Fruit fly (Drosophila melanogaster) whole organism, embryonic: Measurements from ENCODE around the gene CG33120.

Experiments used
- B-H1 ChIP-seq: fragments of 200-800 bp; sonication (Bioruptor generic); IDR thresholded peaks from 3 replicates; pipeline ENCODE4 v1.3.6; 2022; ENCODE audit warnings: missing biosample characterization, missing genetic modification characterization
- CG12391 ChIP-seq: fragments of 200-800 bp; sonication (Bioruptor generic); optimal IDR thresholded peaks from 3 replicates; lab custom pipeline; 2018; ENCODE audit warnings: missing biosample characterization, mild to moderate bottlenecking, missing genetic modification characterization, moderate library complexity
- CG18599 ChIP-seq: fragments of 200-800 bp; sonication (Bioruptor generic); optimal IDR thresholded peaks from 3 replicates; lab custom pipeline; 2017; ENCODE audit warnings: missing biosample characterization, missing genetic modification characterization, mild to moderate bottlenecking, moderate library complexity, missing genetic modification reagents
- CG34422 ChIP-seq: fragments of 200-800 bp; sonication (Bioruptor generic); IDR thresholded peaks from 3 replicates; pipeline ENCODE4 v1.3.6; 2022; ENCODE audit warnings: missing biosample characterization, missing genetic modification characterization
- CG4328 ChIP-seq: fragments of 200-800 bp; sonication (Bioruptor generic); optimal IDR thresholded peaks from 3 replicates; lab custom pipeline; 2017; ENCODE audit warnings: missing biosample characterization, missing genetic modification reagents, missing genetic modification characterization
- CG4404 ChIP-seq: fragments of 200-800 bp; sonication (Bioruptor generic); IDR thresholded peaks from 2 replicates; pipeline ENCODE4 v1.3.6; 2022; ENCODE audit warnings: missing biosample characterization, missing genetic modification characterization
- CG9437 ChIP-seq: fragments of 200-800 bp; sonication (Bioruptor generic); optimal IDR thresholded peaks from 2 replicates; lab custom pipeline; 2018; ENCODE audit warnings: missing biosample characterization, mild to moderate bottlenecking, missing genetic modification characterization
- ara ChIP-seq: fragments of 200-800 bp; sonication (Bioruptor generic); IDR thresholded peaks from 2 replicates; pipeline ENCODE4 v1.3.6; 2022; ENCODE audit warnings: missing biosample characterization, missing genetic modification characterization
- dmrt11E ChIP-seq: fragments of 200-800 bp; sonication (Bioruptor generic); optimal IDR thresholded peaks from 3 replicates; lab custom pipeline; 2018; ENCODE audit warnings: missing biosample characterization, mild to moderate bottlenecking, missing genetic modification characterization, moderate library complexity
- gro ChIP-seq: fragments of 200-800 bp; sonication (Bioruptor generic); optimal IDR thresholded peaks from 2 replicates; lab custom pipeline; 2016; ENCODE audit warnings: missing biosample characterization, missing genetic modification characterization
- lab ChIP-seq: fragments of 200-800 bp; sonication (Bioruptor generic); optimal IDR thresholded peaks from 3 replicates; lab custom pipeline; 2017; ENCODE audit warnings: missing biosample characterization, missing genetic modification characterization, mild to moderate bottlenecking, moderate library complexity, missing genetic modification reagents
- usp ChIP-seq: fragments of >200 bp; optimal IDR thresholded peaks from 2 replicates; lab custom pipeline; 2017; ENCODE audit warnings: missing biosample characterization, missing genetic modification characterization
- vvl ChIP-seq: fragments of 200-800 bp; sonication (Bioruptor generic); IDR thresholded peaks from 2 replicates; pipeline ENCODE4 v1.3.6; 2022; ENCODE audit warnings: missing biosample characterization, missing genetic modification characterization
- z ChIP-seq: fragments of 200-800 bp; sonication (Bioruptor generic); IDR thresholded peaks from 3 replicates; pipeline ENCODE4 v1.3.6; 2022; ENCODE audit warnings: missing biosample characterization, missing genetic modification characterization

dm6 chr2L:18844479-18844878, at the start of gene CG33120:
- TF ChIP-seq CG12391 (tag; lab: Kevin White, UChicago) (no peak), dmrt11E (tag; lab: Kevin White, UChicago) (no peak), CG4328 (GFP tag; lab: Kevin White, UChicago) (no peak), CG18599 (no peak), gro (GFP tag; lab: Kevin White, UChicago) (no peak), CG9437 (GFP tag; lab: Kevin White, UChicago) (no peak), CG34422 (GFP tag; lab: Robert Waterston, UW) (no peak), B-H1 (GFP tag; lab: Robert Waterston, UW) (no peak), lab (GFP tag; lab: Kevin White, UChicago) (no peak), usp (GFP tag; lab: Kevin White, UChicago) (no peak), CG4404 (GFP tag; lab: Robert Waterston, UW) (no peak), vvl (GFP tag; lab: Robert Waterston, UW) (no peak), z (GFP tag; lab: Robert Waterston, UW) (no peak), ara (no peak)
